Worm (Caenorhabditis elegans): ENCODE results near the gene ZK1307.3.

ce11 chrII:9604685-9605084 lies 48.1 kb downstream of the ZK1307.3 start:
- TF ChIP-seq unc-39 (tag; optimal IDR thresholded peaks at IDR 0.05) (no peak), skn-1 (tag; optimal IDR thresholded peaks at IDR 0.05) (peak; percentile 18), ceh-28 (tag; optimal IDR thresholded peaks at IDR 0.05) (no peak), aly-2 (tag; optimal IDR thresholded peaks at IDR 0.05) (no peak), ztf-11 (tag; optimal IDR thresholded peaks at IDR 0.05) (no peak), nhr-43 (tag; optimal IDR thresholded peaks at IDR 0.05; ENCODE audit: poor library complexity, severe bottlenecking) (no peak), pha-4 (tag; optimal IDR thresholded peaks at IDR 0.05) (peak; percentile 3), pqm-1 (tag; optimal IDR thresholded peaks at IDR 0.05) (peak; percentile 53), nhr-12 (tag; optimal IDR thresholded peaks at IDR 0.05) (no peak), R02D3.7 (tag; optimal IDR thresholded peaks at IDR 0.05) (no peak), nhr-11 (tag; optimal IDR thresholded peaks at IDR 0.05) (no peak), fos-1 (tag; optimal IDR thresholded peaks at IDR 0.05) (no peak)
